Fruit fly (Drosophila melanogaster) whole organism, embryonic: ENCODE measurements around the gene cindr.
A peak's percentile ranks its signal among the peaks of the same experiment; 100 is the strongest.

ENCODE experiments used
- Abd-B ChIP-seq: fragments of 200-800 bp; sonication (Bioruptor generic); optimal IDR thresholded peaks from 2 replicates; lab custom pipeline; 2018; ENCODE audit warnings: missing biosample characterization, mild to moderate bottlenecking, missing genetic modification characterization, moderate library complexity
- Ada2b ChIP-seq: fragments of 200-800 bp; sonication (Bioruptor generic); IDR thresholded peaks from 2 replicates; pipeline ENCODE4 v1.3.6; 2022; ENCODE audit warnings: missing biosample characterization, missing genetic modification characterization
- B-H2 ChIP-seq: fragments of 200-800 bp; sonication (Bioruptor generic); optimal IDR thresholded peaks from 2 replicates; lab custom pipeline; 2018; ENCODE audit warnings: missing biosample characterization, mild to moderate bottlenecking, missing genetic modification characterization
- C15 ChIP-seq: fragments of 200-800 bp; sonication (Bioruptor generic); IDR thresholded peaks from 3 replicates; pipeline ENCODE4 v1.3.6; 2022; ENCODE audit warnings: missing biosample characterization, missing genetic modification characterization
- CG1024 ChIP-seq: fragments of 200-800 bp; sonication (Bioruptor generic); IDR thresholded peaks from 2 replicates; pipeline ENCODE4 v1.3.6; 2022; ENCODE audit warnings: missing biosample characterization, missing genetic modification characterization
- CG10267 ChIP-seq: fragments of 200-800 bp; sonication (Bioruptor generic); optimal IDR thresholded peaks from 2 replicates; lab custom pipeline; 2018; ENCODE audit warnings: missing biosample characterization, mild to moderate bottlenecking, missing genetic modification characterization, moderate library complexity
- CG10321 ChIP-seq: fragments of 200-800 bp; sonication (Bioruptor generic); IDR thresholded peaks from 2 replicates; pipeline ENCODE4 v1.3.6; 2022; ENCODE audit warnings: missing biosample characterization, missing genetic modification characterization
- CG11085 ChIP-seq: fragments of 200-800 bp; sonication (Bioruptor generic); IDR thresholded peaks from 2 replicates; pipeline ENCODE4 v1.3.6; 2022; ENCODE audit warnings: missing biosample characterization, missing genetic modification characterization
- CG11504 ChIP-seq: fragments of 200-800 bp; sonication (Bioruptor generic); optimal IDR thresholded peaks from 3 replicates; lab custom pipeline; 2019; ENCODE audit warnings: missing biosample characterization, mild to moderate bottlenecking, missing genetic modification characterization, moderate library complexity
- CG12071 ChIP-seq: fragments of 200-800 bp; sonication (Bioruptor generic); optimal IDR thresholded peaks from 3 replicates; lab custom pipeline; 2018; ENCODE audit warnings: missing biosample characterization, mild to moderate bottlenecking, missing genetic modification characterization
- CG13123 ChIP-seq: fragments of 200-800 bp; sonication (Bioruptor generic); optimal IDR thresholded peaks from 2 replicates; lab custom pipeline; 2016; ENCODE audit warnings: missing biosample characterization, missing genetic modification characterization
- CG13287 ChIP-seq: fragments of 200-800 bp; sonication (Bioruptor generic); IDR thresholded peaks from 2 replicates; pipeline ENCODE4 v1.3.6; 2022; ENCODE audit warnings: missing biosample characterization, missing genetic modification characterization; ENCODE audit not compliant: partially characterized antibody
- CG15514 ChIP-seq: fragments of 200-800 bp; sonication (Bioruptor generic); optimal IDR thresholded peaks from 3 replicates; lab custom pipeline; 2017; ENCODE audit warnings: missing biosample characterization, missing genetic modification characterization, mild to moderate bottlenecking, moderate library complexity, missing genetic modification reagents
- CG17385 ChIP-seq: fragments of 200-800 bp; sonication (Bioruptor generic); optimal IDR thresholded peaks from 3 replicates; lab custom pipeline; 2018; ENCODE audit warnings: missing biosample characterization, mild to moderate bottlenecking, missing genetic modification characterization
- CG2199 ChIP-seq: fragments of 200-800 bp; sonication (Bioruptor generic); IDR thresholded peaks from 3 replicates; pipeline ENCODE4 v1.3.6; 2022; ENCODE audit warnings: missing biosample characterization, missing genetic modification characterization
- CG2712 ChIP-seq: fragments of 200-800 bp; optimal IDR thresholded peaks from 3 replicates; lab custom pipeline; 2019; ENCODE audit warnings: missing biosample characterization, mild to moderate bottlenecking, missing genetic modification characterization, moderate library complexity
- CG30020 ChIP-seq: fragments of 200-800 bp; optimal IDR thresholded peaks from 2 replicates; lab custom pipeline; 2019; ENCODE audit warnings: missing biosample characterization, mild to moderate bottlenecking, missing genetic modification characterization, moderate library complexity
- CG42726 ChIP-seq: fragments of 200-800 bp; sonication (Bioruptor generic); IDR thresholded peaks from 2 replicates; pipeline ENCODE4 v1.3.6; 2022; ENCODE audit warnings: missing biosample characterization, missing genetic modification characterization; ENCODE audit not compliant: partially characterized antibody
- CG4424 ChIP-seq: fragments of 200-800 bp; sonication (Bioruptor generic); optimal IDR thresholded peaks from 3 replicates; lab custom pipeline; 2016; ENCODE audit warnings: missing biosample characterization, missing genetic modification characterization
- CG6791 ChIP-seq: fragments of 200-800 bp; sonication (Bioruptor generic); IDR thresholded peaks from 3 replicates; pipeline ENCODE4 v1.3.6; 2022; ENCODE audit warnings: missing biosample characterization, missing genetic modification characterization; ENCODE audit not compliant: partially characterized antibody
- CG7839 ChIP-seq: fragments of 200-800 bp; sonication (Bioruptor generic); optimal IDR thresholded peaks from 3 replicates; lab custom pipeline; 2018; ENCODE audit warnings: missing biosample characterization, mild to moderate bottlenecking, missing genetic modification characterization, moderate library complexity
- CG7987 ChIP-seq: fragments of 200-800 bp; sonication (Bioruptor generic); optimal IDR thresholded peaks from 2 replicates; lab custom pipeline; 2018; ENCODE audit warnings: missing biosample characterization, mild to moderate bottlenecking, missing genetic modification characterization, moderate library complexity
- CG8290 ChIP-seq, 3 experiments: fragments of 200-800 bp; sonication (Bioruptor generic); optimal IDR thresholded peaks; 2 replicates each; lab custom pipeline; 2016 to 2019; ENCODE audit warnings: missing biosample characterization in 3 of 3, missing genetic modification characterization in 3 of 3, mild to moderate bottlenecking in 2 of 3, moderate library complexity in 1 of 3
- CG8478 ChIP-seq: fragments of >200 bp; optimal IDR thresholded peaks from 2 replicates; lab custom pipeline; 2018
- CG9932 ChIP-seq: fragments of 200-800 bp; sonication (Bioruptor generic); IDR thresholded peaks from 2 replicates; pipeline ENCODE4 v1.3.6; 2022; ENCODE audit warnings: missing biosample characterization, missing genetic modification characterization
- CTCF ChIP-seq: fragments of 200-800 bp; sonication (Bioruptor generic); optimal IDR thresholded peaks from 2 replicates; lab custom pipeline; 2017; ENCODE audit warnings: missing biosample characterization, mild to moderate bottlenecking, missing genetic modification characterization, moderate library complexity
- Chrac-16 ChIP-seq: fragments of 200-800 bp; sonication (Bioruptor generic); optimal IDR thresholded peaks from 3 replicates; lab custom pipeline; 2016; ENCODE audit warnings: missing biosample characterization, missing genetic modification characterization
- Ets97D ChIP-seq: fragments of 200-800 bp; sonication (Bioruptor generic); optimal IDR thresholded peaks from 3 replicates; lab custom pipeline; 2016; ENCODE audit warnings: missing biosample characterization, missing genetic modification characterization
- Jarid2 ChIP-seq: fragments of 200-800 bp; sonication (Bioruptor generic); optimal IDR thresholded peaks from 3 replicates; lab custom pipeline; 2017; ENCODE audit warnings: mild to moderate bottlenecking, missing biosample characterization, missing genetic modification reagents, missing genetic modification characterization
- Meics ChIP-seq: fragments of 200-800 bp; sonication (Bioruptor generic); optimal IDR thresholded peaks from 2 replicates; lab custom pipeline; 2017; ENCODE audit warnings: missing biosample characterization, mild to moderate bottlenecking, missing genetic modification characterization
- Pdp1 ChIP-seq, 2 experiments: fragments of 200-800 bp; sonication (Bioruptor generic); optimal IDR thresholded peaks; 3 replicates each; lab custom pipeline; 2016; ENCODE audit warnings: missing biosample characterization in 2 of 2, missing genetic modification characterization in 2 of 2, mild to moderate bottlenecking in 1 of 2, moderate library complexity in 1 of 2
- Rfx ChIP-seq: fragments of 200-800 bp; sonication (Bioruptor generic); IDR thresholded peaks from 2 replicates; pipeline ENCODE4 v1.3.6; 2022; ENCODE audit warnings: missing biosample characterization, missing genetic modification characterization
- Trl ChIP-seq, 3 experiments: fragments of >200 bp in 2 of 3; fragments of 200-800 bp in 1 of 3; sonication (Bioruptor generic) in 1 of 3; optimal IDR thresholded peaks; 2 replicates in 1 of 3; 3 replicates in 2 of 3; lab custom pipeline; 2016 to 2017; ENCODE audit warnings: missing biosample characterization in 1 of 3, missing genetic modification characterization in 1 of 3
- dimm ChIP-seq: fragments of 200-800 bp; sonication (Bioruptor generic); IDR thresholded peaks from 2 replicates; pipeline ENCODE4 v1.3.6; 2022; ENCODE audit warnings: missing biosample characterization, missing genetic modification characterization
- disco-r ChIP-seq: fragments of 200-800 bp; sonication (Bioruptor generic); optimal IDR thresholded peaks from 2 replicates; lab custom pipeline; 2016; ENCODE audit warnings: missing biosample characterization, missing genetic modification characterization
- dpn ChIP-seq, 2 experiments: fragments of 200-800 bp; sonication (Bioruptor generic); optimal IDR thresholded peaks; 3 replicates each; lab custom pipeline; 2016; ENCODE audit warnings: missing biosample characterization in 2 of 2, missing genetic modification characterization in 2 of 2
- gfzf ChIP-seq: fragments of 200-800 bp; sonication (Bioruptor generic); optimal IDR thresholded peaks from 2 replicates; lab custom pipeline; 2016; ENCODE audit warnings: missing biosample characterization, mild to moderate bottlenecking, missing genetic modification characterization, moderate library complexity
- ham ChIP-seq: fragments of 200-800 bp; sonication (Bioruptor generic); IDR thresholded peaks from 2 replicates; pipeline ENCODE4 v1.3.6; 2022; ENCODE audit warnings: missing biosample characterization, missing genetic modification characterization
- ind ChIP-seq: fragments of 200-800 bp; sonication (Bioruptor generic); optimal IDR thresholded peaks from 3 replicates; lab custom pipeline; 2016; ENCODE audit warnings: missing biosample characterization, missing genetic modification characterization
- maf-S ChIP-seq: fragments of 200-800 bp; sonication (Bioruptor generic); optimal IDR thresholded peaks from 2 replicates; lab custom pipeline; 2016; ENCODE audit warnings: missing biosample characterization, missing genetic modification characterization
- nerfin-2 ChIP-seq: fragments of 200-800 bp; sonication (Bioruptor generic); IDR thresholded peaks from 2 replicates; pipeline ENCODE4 v1.3.6; 2022; ENCODE audit warnings: missing biosample characterization, missing genetic modification characterization; ENCODE audit not compliant: partially characterized antibody
- nmo ChIP-seq: fragments of 200-800 bp; sonication (Bioruptor generic); optimal IDR thresholded peaks from 2 replicates; lab custom pipeline; 2018; ENCODE audit warnings: missing biosample characterization, mild to moderate bottlenecking, missing genetic modification characterization, moderate library complexity
- sens ChIP-seq: fragments of 200-800 bp; sonication (Bioruptor generic); peaks from one replicate; lab custom pipeline; 2016; ENCODE audit warnings: missing biosample characterization, missing genetic modification characterization
- slbo ChIP-seq: fragments of 200-800 bp; sonication (Bioruptor generic); IDR thresholded peaks from 2 replicates; pipeline ENCODE4 v1.3.6; 2022; ENCODE audit warnings: missing biosample characterization, missing genetic modification characterization
- sna ChIP-seq: fragments of 200-800 bp; sonication (Bioruptor generic); IDR thresholded peaks from 2 replicates; pipeline ENCODE4 v1.3.6; 2022; ENCODE audit warnings: missing biosample characterization, missing genetic modification characterization; ENCODE audit not compliant: partially characterized antibody
- stwl ChIP-seq: fragments of 200-800 bp; sonication (Bioruptor generic); optimal IDR thresholded peaks from 3 replicates; lab custom pipeline; 2018; ENCODE audit warnings: missing biosample characterization, mild to moderate bottlenecking, missing genetic modification characterization, moderate library complexity
- trem ChIP-seq: fragments of 200-800 bp; optimal IDR thresholded peaks from 3 replicates; lab custom pipeline; 2019; ENCODE audit warnings: missing biosample characterization, mild to moderate bottlenecking, missing genetic modification characterization, moderate library complexity
- vvl ChIP-seq: fragments of 200-800 bp; sonication (Bioruptor generic); IDR thresholded peaks from 2 replicates; pipeline ENCODE4 v1.3.6; 2022; ENCODE audit warnings: missing biosample characterization, missing genetic modification characterization
- z ChIP-seq: fragments of 200-800 bp; sonication (Bioruptor generic); IDR thresholded peaks from 3 replicates; pipeline ENCODE4 v1.3.6; 2022; ENCODE audit warnings: missing biosample characterization, missing genetic modification characterization

Gene cindr

dm6 chr3R:30870317-30870878 lies 62.0 kb downstream of the cindr start (continued):
- TF ChIP-seq CG2712 (no peak), CG10267 (no peak), CG13287 (GFP tag; lab: Robert Waterston, UW) (peak; percentile 19; the same call in 1 of the 2 replicates), CG10321 (GFP tag; lab: Robert Waterston, UW) (no peak), gfzf (peak; percentile 2), CG12071 (GFP tag; lab: Kevin White, UChicago) (no peak), CG6791 (GFP tag; lab: Robert Waterston, UW) (0 out of 3 replicates have a peak, but pooled peaks have one; percentile 10), CG2199 (peak; percentile 71; the same call in 2 of the 3 replicates), vvl (GFP tag; lab: Robert Waterston, UW) (peak; percentile 20; the same call in 1 of the 2 replicates), CG11085 (GFP tag; lab: Robert Waterston, UW) (0 out of 2 replicates have a peak, but pooled peaks have one; percentile 16), Jarid2 (peak; percentile 13), CG1024 (GFP tag; lab: Robert Waterston, UW) (no peak), maf-S (GFP tag; lab: Kevin White, UChicago) (no peak), sens (GFP tag; lab: Kevin White, UChicago) (peak; percentile 49), C15 (GFP tag; lab: Robert Waterston, UW) (no peak), CG15514 (GFP tag; lab: Kevin White, UChicago) (no peak), Meics (GFP tag; lab: Kevin White, UChicago) (peak; percentile 98), disco-r (GFP tag; lab: Kevin White, UChicago) (no peak), dimm (no peak), B-H2 (GFP tag; lab: Kevin White, UChicago) (no peak), CG8290 (GFP tag; optimal IDR thresholded peaks at IDR 0.05; lab: Kevin White, UChicago) (peak; percentile 60), CG8290 (tag; optimal IDR thresholded peaks at IDR 0.05; lab: Kevin White, UChicago) (peak in 1 of 2 experiments; percentile 29), CG8478 (lab: Kevin White, UChicago) (no peak), CG7987 (no peak), CG4424 (GFP tag; lab: Kevin White, UChicago) (no peak), CG13123 (GFP tag; lab: Kevin White, UChicago) (no peak), Ada2b (GFP tag; lab: Robert Waterston, UW) (peak; percentile 16; the same call in 1 of the 2 replicates), sna (no peak), trem (tag; lab: Kevin White, UChicago) (no peak), Chrac-16 (GFP tag; lab: Kevin White, UChicago) (peak; percentile 11), Pdp1 (GFP tag; optimal IDR thresholded peaks at IDR 0.05; lab: Kevin White, UChicago) (peak in 1 of 2 experiments; percentile 1), dpn (GFP tag; optimal IDR thresholded peaks at IDR 0.05; lab: Kevin White, UChicago) (peak in 1 of 2 experiments; percentile 3), Trl (optimal IDR thresholded peaks at IDR 0.05; lab: Kevin White, UChicago) (no peak), Trl (GFP tag; optimal IDR thresholded peaks at IDR 0.05; lab: Kevin White, UChicago) (no peak), slbo (GFP tag; lab: Robert Waterston, UW) (peak; percentile 8; the same call in 1 of the 2 replicates), nmo (peak; percentile 24), z (GFP tag; lab: Robert Waterston, UW) (no peak), CG17385 (GFP tag; lab: Kevin White, UChicago) (no peak), Ets97D (peak; percentile 8), Rfx (GFP tag; lab: Robert Waterston, UW) (peak; percentile 53), nerfin-2 (GFP tag; lab: Robert Waterston, UW) (no peak), stwl (peak; percentile 53), ham (GFP tag; lab: Robert Waterston, UW) (no peak), CG11504 (tag; lab: Kevin White, UChicago) (peak; percentile 43), CG30020 (tag; lab: Kevin White, UChicago) (no peak), CTCF (peak; percentile 94), ind (GFP tag; lab: Kevin White, UChicago) (no peak), CG42726 (GFP tag; lab: Robert Waterston, UW) (peak; percentile 34; the same call in 1 of the 2 replicates), CG7839 (tag; lab: Kevin White, UChicago) (peak; percentile 33), CG9932 (GFP tag; lab: Robert Waterston, UW) (peak; percentile 26; the same call in 1 of the 2 replicates), Abd-B (GFP tag; lab: Kevin White, UChicago) (no peak)
